Worm (Caenorhabditis elegans): ENCODE measurements around the gene ptr-8.

DNA sequence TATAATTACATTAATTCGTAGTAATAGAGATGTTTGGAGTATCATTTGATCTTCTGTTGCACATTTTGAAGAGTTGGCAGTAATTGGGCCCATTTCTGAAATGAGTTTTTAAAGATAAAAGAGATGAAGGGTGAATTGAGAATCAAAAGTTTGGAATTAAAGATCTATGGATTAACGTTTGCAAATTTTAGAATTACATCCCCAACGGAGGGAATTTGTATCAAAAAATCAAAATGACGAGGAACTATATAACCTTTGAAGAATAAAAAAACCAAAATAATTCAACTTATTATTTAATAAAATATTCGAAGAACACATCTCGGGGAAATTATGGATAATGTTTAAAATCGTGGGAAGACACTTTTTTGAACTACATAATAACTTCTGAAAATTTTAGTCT is 5.9 kb downstream of the ptr-8 start, which contains the start of gene sra-10:
- TF ChIP-seq nhr-23 (tag; optimal IDR thresholded peaks at IDR 0.05) (no peak), aly-2 (tag; optimal IDR thresholded peaks at IDR 0.05) (no peak), zag-1 (tag; optimal IDR thresholded peaks at IDR 0.05) (no peak), fos-1 (tag; optimal IDR thresholded peaks at IDR 0.05) (no peak), nhr-6 (tag; optimal IDR thresholded peaks at IDR 0.05) (no peak), unc-39 (tag; optimal IDR thresholded peaks at IDR 0.05) (no peak), ZK546.5 (tag; optimal IDR thresholded peaks at IDR 0.05) (no peak), ztf-4 (tag; optimal IDR thresholded peaks at IDR 0.05) (no peak)

Data from whole organism, L2 larva.